Worm (Caenorhabditis elegans): ENCODE data around the gene T13C2.3.

DNA sequence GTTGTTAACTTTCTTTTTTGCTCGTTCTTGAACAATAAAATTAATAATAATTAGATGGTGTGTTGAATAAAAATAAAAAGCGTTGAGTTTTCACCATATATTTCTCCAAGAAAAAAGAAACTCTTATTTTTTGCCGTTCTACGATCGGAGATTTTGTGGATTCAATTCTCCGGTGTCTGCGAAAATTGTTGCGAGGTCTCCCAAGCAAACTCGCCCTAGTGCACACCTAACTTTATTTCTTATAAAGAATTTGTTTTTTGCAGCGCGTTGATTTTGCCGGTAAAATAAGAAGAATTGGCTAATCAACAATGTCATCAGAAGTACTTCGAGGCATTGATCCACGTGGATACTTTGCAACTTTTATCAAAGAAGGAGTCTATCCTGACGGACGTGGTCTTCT is 47.6 kb upstream of the T13C2.3 start, which contains the start of gene exos-8:
- TF ChIP-seq ama-1 (optimal IDR thresholded peaks at IDR 0.05) (no peak), lin-15B (tag; optimal IDR thresholded peaks at IDR 0.05) (peak; percentile 83), nhr-11 (tag; optimal IDR thresholded peaks at IDR 0.05) (no peak), nhr-237 (tag; optimal IDR thresholded peaks at IDR 0.05) (no peak), nhr-77 (tag; optimal IDR thresholded peaks at IDR 0.05) (no peak)

All from whole organism, L3 larva.